Fruit fly (Drosophila melanogaster) Kc167 (cell line): Measurements from ENCODE around the gene Myo10A.

Source experiments
- Myc ChIP-seq: fragments of >200 bp; optimal IDR thresholded peaks from 2 replicates; lab custom pipeline; 2017; ENCODE audit warnings: missing external identifiers
- Sin3A ChIP-seq: fragments of >200 bp; optimal IDR thresholded peaks from 2 replicates; lab custom pipeline; 2018; ENCODE audit warnings: missing external identifiers
- insv ChIP-seq: fragments of >200 bp; optimal IDR thresholded peaks from 3 replicates; lab custom pipeline; 2018; ENCODE audit warnings: missing external identifiers
- psq ChIP-seq: fragments of >200 bp; optimal IDR thresholded peaks from 2 replicates; lab custom pipeline; 2017; ENCODE audit warnings: missing external identifiers
- ttk ChIP-seq: sonication (Bioruptor generic); optimal IDR thresholded peaks from 2 replicates; lab custom pipeline; 2017; ENCODE audit warnings: missing external identifiers

DNA sequence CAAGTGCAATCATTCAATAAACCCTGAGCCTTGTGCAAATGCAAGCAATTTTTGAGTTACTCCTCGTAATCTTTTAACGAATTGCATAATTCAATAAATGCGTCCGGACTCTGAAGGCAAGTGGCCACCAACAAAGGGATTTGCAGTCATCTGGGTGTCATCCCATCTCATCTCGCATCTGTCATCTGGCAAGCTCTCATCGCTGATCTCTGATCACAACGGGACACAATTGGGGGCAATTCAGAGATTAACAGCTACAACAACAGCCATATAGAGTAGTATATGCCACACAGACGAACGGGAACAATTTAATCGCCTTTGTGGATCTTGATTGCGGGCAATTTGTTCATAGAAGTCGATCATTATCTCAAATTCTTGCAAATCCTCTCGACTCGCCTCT is 46.9 kb upstream of the Myo10A start:
- TF ChIP-seq insv (lab: Kevin White, UChicago) = no peak
- TF ChIP-seq Sin3A (lab: Kevin White, UChicago) = no peak
- TF ChIP-seq ttk (lab: Kevin White, UChicago) = no peak
- no peak for TF ChIP-seq psq (lab: Kevin White, UChicago)
- TF ChIP-seq Myc = no peak
